Worm (Caenorhabditis elegans) whole organism, young adult: ENCODE measurements around the gene F45E1.2.

Source experiments
- C06A6.2 ChIP-seq: fragments of 200-800 bp; sonication (Bioruptor generic); conservative IDR thresholded peaks from 2 replicates; pipeline ENCODE4 v1.3.6; 2022; ENCODE audit warnings: missing genetic modification characterization, missing compliant biosample characterization
- C17E4.6 ChIP-seq: fragments of 200-800 bp; sonication (Bioruptor generic); IDR thresholded peaks from 2 replicates; pipeline ENCODE4 v1.3.6; 2022; ENCODE audit warnings: missing genetic modification reagents, missing genetic modification characterization, missing compliant biosample characterization
- F33H1.4 ChIP-seq: fragments of 200-800 bp; sonication (Bioruptor generic); IDR thresholded peaks from 2 replicates; pipeline ENCODE4 v1.3.6; 2022; ENCODE audit warnings: missing genetic modification reagents, missing genetic modification characterization, missing compliant biosample characterization
- F57A8.1 ChIP-seq: fragments of 200-800 bp; sonication (Bioruptor generic); optimal IDR thresholded peaks from 2 replicates; lab custom pipeline; 2018; ENCODE audit warnings: mild to moderate bottlenecking, missing genetic modification characterization, moderate library complexity, missing compliant biosample characterization
- K11D2.4 ChIP-seq: fragments of 200-800 bp; sonication (Bioruptor generic); IDR thresholded peaks from 2 replicates; pipeline ENCODE4 v1.3.6; 2022; ENCODE audit warnings: missing genetic modification reagents, missing genetic modification characterization, missing compliant biosample characterization
- K12H6.12 ChIP-seq: fragments of 200-800 bp; sonication (Bioruptor generic); optimal IDR thresholded peaks from 2 replicates; lab custom pipeline; 2018; ENCODE audit warnings: mild to moderate bottlenecking, missing genetic modification characterization, missing compliant biosample characterization
- T26A5.8 ChIP-seq: sonication (generic microtip); optimal IDR thresholded peaks from 2 replicates; lab custom pipeline; 2016; ENCODE audit warnings: missing genetic modification characterization, missing compliant biosample characterization
- Y53F4B.3 ChIP-seq: fragments of 200-800 bp; sonication (Bioruptor generic); IDR thresholded peaks from 2 replicates; pipeline ENCODE4 v1.3.6; 2022; ENCODE audit warnings: missing genetic modification reagents, missing genetic modification characterization, missing compliant biosample characterization
- Y67H2A.10 ChIP-seq: fragments of 200-800 bp; sonication (Bioruptor generic); conservative IDR thresholded peaks from 2 replicates; pipeline ENCODE4 v1.3.6; 2022; ENCODE audit warnings: missing genetic modification reagents, missing genetic modification characterization, missing compliant biosample characterization
- Y79H2A.3 ChIP-seq: fragments of 200-800 bp; sonication (Bioruptor generic); conservative IDR thresholded peaks from 2 replicates; pipeline ENCODE4 v1.3.6; 2022; ENCODE audit warnings: missing genetic modification reagents, missing genetic modification characterization, missing compliant biosample characterization
- ZK185.1 ChIP-seq: sonication (generic microtip); optimal IDR thresholded peaks from 2 replicates; lab custom pipeline; 2016; ENCODE audit warnings: mild to moderate bottlenecking, missing genetic modification characterization, missing compliant biosample characterization; ENCODE audit not compliant: poor library complexity, severe bottlenecking
- aptf-2 ChIP-seq: fragments of 200-800 bp; sonication (Bioruptor generic); conservative IDR thresholded peaks from 2 replicates; pipeline ENCODE4 v1.3.6; 2022; ENCODE audit warnings: missing genetic modification reagents, missing genetic modification characterization, missing compliant biosample characterization
- athp-1 ChIP-seq: sonication (generic microtip); optimal IDR thresholded peaks from 2 replicates; lab custom pipeline; 2017; ENCODE audit warnings: mild to moderate bottlenecking, missing genetic modification characterization, missing compliant biosample characterization
- attf-5 ChIP-seq: fragments of 200-800 bp; sonication (Bioruptor generic); optimal IDR thresholded peaks from 2 replicates; lab custom pipeline; 2018; ENCODE audit warnings: mild to moderate bottlenecking, missing genetic modification characterization, missing compliant biosample characterization
- attf-6 ChIP-seq: fragments of 200-800 bp; sonication (Bioruptor generic); IDR thresholded peaks from 2 replicates; pipeline ENCODE4 v1.3.6; 2022; ENCODE audit warnings: missing genetic modification reagents, missing genetic modification characterization, missing compliant biosample characterization
- bed-2 ChIP-seq: fragments of 200-800 bp; sonication (Bioruptor generic); IDR thresholded peaks from 2 replicates; pipeline ENCODE4 v1.3.6; 2022; ENCODE audit warnings: missing genetic modification reagents, missing genetic modification characterization, missing compliant biosample characterization
- ccch-3 ChIP-seq: fragments of 200-800 bp; sonication (Bioruptor generic); optimal IDR thresholded peaks from 2 replicates; lab custom pipeline; 2018; ENCODE audit warnings: mild to moderate bottlenecking, missing genetic modification characterization, missing compliant biosample characterization
- cebp-1 ChIP-seq, 2 experiments: fragments of 200-800 bp in 1 of 2; sonication (Bioruptor generic) in 1 of 2; sonication (generic microtip) in 1 of 2; IDR thresholded peaks in 1 of 2; optimal IDR thresholded peaks in 1 of 2; 2 replicates each; pipeline versions ENCODE4 v1.3.6 to Lab custom; 2017 to 2022; ENCODE audit warnings: missing compliant biosample characterization in 2 of 2, missing genetic modification characterization in 2 of 2, mild to moderate bottlenecking in 1 of 2, missing genetic modification reagents in 1 of 2, moderate library complexity in 1 of 2
- ceh-40 ChIP-seq: fragments of 200-800 bp; sonication (Bioruptor generic); IDR thresholded peaks from 2 replicates; pipeline ENCODE4 v1.3.6; 2022; ENCODE audit warnings: missing genetic modification characterization, missing compliant biosample characterization
- ceh-58 ChIP-seq: fragments of 200-800 bp; sonication (Bioruptor generic); IDR thresholded peaks from 2 replicates; pipeline ENCODE4 v1.3.6; 2022; ENCODE audit warnings: missing genetic modification characterization, missing compliant biosample characterization
- chd-7 ChIP-seq: sonication (generic microtip); optimal IDR thresholded peaks from 2 replicates; lab custom pipeline; 2016; ENCODE audit warnings: mild to moderate bottlenecking, missing genetic modification characterization, moderate library complexity, missing compliant biosample characterization
- egrh-3 ChIP-seq: fragments of 200-800 bp; sonication (Bioruptor generic); IDR thresholded peaks from 2 replicates; pipeline ENCODE4 v1.3.6; 2022; ENCODE audit warnings: missing genetic modification reagents, missing genetic modification characterization, missing compliant biosample characterization
- fkh-3 ChIP-seq: sonication (generic microtip); optimal IDR thresholded peaks from 2 replicates; lab custom pipeline; 2016; ENCODE audit warnings: mild to moderate bottlenecking, missing genetic modification characterization, missing compliant biosample characterization
- hmg-1.2 ChIP-seq: fragments of 200-800 bp; sonication (Bioruptor generic); IDR thresholded peaks from 2 replicates; pipeline ENCODE4 v1.3.6; 2022; ENCODE audit warnings: missing genetic modification reagents, missing genetic modification characterization, missing compliant biosample characterization
- hmg-20 ChIP-seq: fragments of 200-800 bp; sonication (Bioruptor generic); IDR thresholded peaks from 2 replicates; pipeline ENCODE4 v1.3.6; 2022; ENCODE audit warnings: missing genetic modification reagents, missing genetic modification characterization, missing compliant biosample characterization
- lin-26 ChIP-seq: fragments of 200-800 bp; sonication (Bioruptor generic); IDR thresholded peaks from 2 replicates; pipeline ENCODE4 v1.3.6; 2022; ENCODE audit warnings: missing genetic modification reagents, missing genetic modification characterization, missing compliant biosample characterization
- lin-54 ChIP-seq: fragments of 200-800 bp; sonication (Bioruptor generic); optimal IDR thresholded peaks from 2 replicates; lab custom pipeline; 2018; ENCODE audit warnings: mild to moderate bottlenecking, missing genetic modification characterization, missing compliant biosample characterization
- madf-10 ChIP-seq: sonication (generic microtip); optimal IDR thresholded peaks from 2 replicates; lab custom pipeline; 2016; ENCODE audit warnings: mild to moderate bottlenecking, missing genetic modification characterization, missing compliant biosample characterization
- madf-6 ChIP-seq: fragments of 200-800 bp; sonication (Bioruptor generic); IDR thresholded peaks from 2 replicates; pipeline ENCODE4 v1.3.6; 2022; ENCODE audit warnings: missing genetic modification reagents, missing genetic modification characterization, missing compliant biosample characterization
- madf-8 ChIP-seq: fragments of 200-800 bp; sonication (Bioruptor generic); conservative IDR thresholded peaks from 2 replicates; pipeline ENCODE4 v1.3.6; 2022; ENCODE audit warnings: missing genetic modification reagents, missing genetic modification characterization, missing compliant biosample characterization
- mxl-1 ChIP-seq: sonication (generic microtip); optimal IDR thresholded peaks from 2 replicates; lab custom pipeline; 2016; ENCODE audit warnings: missing genetic modification characterization, missing compliant biosample characterization
- nfya-1 ChIP-seq: sonication (generic microtip); optimal IDR thresholded peaks from 2 replicates; lab custom pipeline; 2017; ENCODE audit warnings: antibody characterized with exemption, missing compliant biosample characterization, missing genetic modification characterization, borderline replicate concordance; ENCODE audit not compliant: insufficient read depth
- nfya-2 ChIP-seq: fragments of 200-800 bp; sonication (Bioruptor generic); IDR thresholded peaks from 2 replicates; pipeline ENCODE4 v1.3.6; 2022; ENCODE audit warnings: missing genetic modification reagents, missing genetic modification characterization, missing compliant biosample characterization
- nhr-27 ChIP-seq: fragments of 200-800 bp; sonication (Bioruptor generic); optimal IDR thresholded peaks from 2 replicates; lab custom pipeline; 2018; ENCODE audit warnings: mild to moderate bottlenecking, missing genetic modification characterization, moderate library complexity, missing compliant biosample characterization
- pbrm-1 ChIP-seq: fragments of 200-800 bp; sonication (Bioruptor generic); IDR thresholded peaks from 2 replicates; pipeline ENCODE4 v1.3.6; 2022; ENCODE audit warnings: missing genetic modification reagents, missing genetic modification characterization, missing compliant biosample characterization
- snpc-1.1 ChIP-seq: sonication (generic microtip); optimal IDR thresholded peaks from 2 replicates; lab custom pipeline; 2017; ENCODE audit warnings: missing genetic modification characterization, mild to moderate bottlenecking, missing compliant biosample characterization, antibody characterized with exemption, moderate library complexity, missing genotype, missing genetic modification reagents; ENCODE audit not compliant: insufficient read depth
- snpc-3.4 ChIP-seq: sonication (generic microtip); optimal IDR thresholded peaks from 2 replicates; lab custom pipeline; 2017; ENCODE audit warnings: missing genetic modification characterization, mild to moderate bottlenecking, missing compliant biosample characterization, antibody characterized with exemption, moderate library complexity, missing genotype, missing genetic modification reagents
- snpc-4 ChIP-seq, 5 experiments: fragments of 150-350 bp in 1 of 5; sonication (generic microtip) in 4 of 5; optimal IDR thresholded peaks; 2 replicates each; lab custom pipeline; 2014 to 2018; ENCODE audit warnings: missing genetic modification characterization in 5 of 5, missing biosample characterization in 3 of 5, antibody characterized with exemption in 2 of 5, mild to moderate bottlenecking in 2 of 5, missing compliant biosample characterization in 2 of 5, missing genotype in 2 of 5, moderate library complexity in 2 of 5, missing genetic modification reagents in 1 of 5
- sptf-2 ChIP-seq: fragments of 200-800 bp; sonication (Bioruptor generic); optimal IDR thresholded peaks from 2 replicates; lab custom pipeline; 2018; ENCODE audit warnings: mild to moderate bottlenecking, missing genetic modification characterization, missing compliant biosample characterization
- tlf-1 ChIP-seq: fragments of 200-800 bp; sonication (Bioruptor generic); optimal IDR thresholded peaks from 2 replicates; lab custom pipeline; 2018; ENCODE audit warnings: mild to moderate bottlenecking, missing genetic modification characterization, missing compliant biosample characterization
- unc-62 ChIP-seq: fragments of 150-350 bp; optimal IDR thresholded peaks from 2 replicates; lab custom pipeline; 2014; ENCODE audit warnings: missing biosample characterization, missing genetic modification reagents, missing genetic modification characterization
- zim-3 ChIP-seq: sonication (generic microtip); optimal IDR thresholded peaks from 2 replicates; lab custom pipeline; 2017; ENCODE audit warnings: mild to moderate bottlenecking, missing genetic modification characterization, moderate library complexity, missing compliant biosample characterization
- ztf-22 ChIP-seq: fragments of 200-800 bp; sonication (Bioruptor generic); optimal IDR thresholded peaks from 2 replicates; lab custom pipeline; 2018; ENCODE audit warnings: mild to moderate bottlenecking, missing genetic modification characterization, moderate library complexity, missing compliant biosample characterization
- ztf-28 ChIP-seq: fragments of 200-800 bp; sonication (Bioruptor generic); IDR thresholded peaks from 2 replicates; pipeline ENCODE4 v1.3.6; 2022; ENCODE audit warnings: missing genetic modification reagents, missing genetic modification characterization, missing compliant biosample characterization
- ztf-6 ChIP-seq: fragments of 200-800 bp; sonication (Bioruptor generic); IDR thresholded peaks from 2 replicates; pipeline ENCODE4 v1.3.6; 2022; ENCODE audit warnings: missing genetic modification reagents, missing genetic modification characterization, missing compliant biosample characterization

The F45E1.2 gene

ce11 chrX:8036219-8036883, 32.8 kb downstream of the F45E1.2 start (continued):
- TF ChIP-seq madf-8, result no peak
- TF ChIP-seq egrh-3 (GFP tag; lab: Robert Waterston, UW), result peak; percentile 66
- peak; percentile 34 for TF ChIP-seq snpc-1.1
- peak; percentile 89 for TF ChIP-seq pbrm-1 (GFP tag; lab: Robert Waterston, UW)
- no peak; the same call in none of the 2 replicates for TF ChIP-seq F33H1.4 (GFP tag; lab: Robert Waterston, UW)
- peak; percentile 14 for TF ChIP-seq sptf-2 (GFP tag; lab: Kevin White, UChicago)
- peak; percentile 97 for TF ChIP-seq lin-26 (GFP tag; lab: Robert Waterston, UW)
- peak; percentile 49 for TF ChIP-seq madf-6
- TF ChIP-seq K12H6.12 (tag; lab: Kevin White, UChicago), result peak; percentile 95
- peak; percentile 74 for TF ChIP-seq attf-5 (GFP tag; lab: Kevin White, UChicago)
- no peak for TF ChIP-seq Y79H2A.3 (GFP tag; lab: Robert Waterston, UW)
- no peak for TF ChIP-seq Y67H2A.10
- TF ChIP-seq hmg-1.2 (GFP tag; lab: Robert Waterston, UW), result peak; percentile 75
- TF ChIP-seq snpc-3.4 (tag; lab: Kevin White, UChicago), result peak; percentile 45
- peak; percentile 57; the same call in 1 of the 2 replicates for TF ChIP-seq Y53F4B.3 (GFP tag; lab: Robert Waterston, UW)
- peak; percentile 85 for TF ChIP-seq ceh-40
- peak; percentile 85 for TF ChIP-seq athp-1 (tag; lab: Kevin White, UChicago)
- peak; percentile 96 for TF ChIP-seq chd-7 (tag; lab: Kevin White, UChicago)
- peak; percentile 88 for TF ChIP-seq lin-54 (GFP tag; lab: Kevin White, UChicago)
- TF ChIP-seq unc-62 (GFP tag; lab: Kevin White, UChicago), result peak; percentile 60
- TF ChIP-seq K11D2.4, result peak; percentile 98
- TF ChIP-seq aptf-2 (GFP tag; lab: Robert Waterston, UW), result no peak
- TF ChIP-seq snpc-4 (GFP tag; optimal IDR thresholded peaks at IDR 0.05; lab: Kevin White, UChicago), result peak; percentile 68
- peak; percentile 69 to 87 (median 81) for TF ChIP-seq snpc-4 (tag; optimal IDR thresholded peaks at IDR 0.05; lab: Kevin White, UChicago)
- TF ChIP-seq C17E4.6 (GFP tag; lab: Robert Waterston, UW), result peak; percentile 55
- TF ChIP-seq ztf-22, result peak; percentile 95
- TF ChIP-seq C06A6.2, result peak; percentile 97
- peak; percentile 36 for TF ChIP-seq fkh-3 (tag; lab: Kevin White, UChicago)
- TF ChIP-seq nfya-1 (tag; lab: Kevin White, UChicago), result no peak
- peak; percentile 45; the same call in 1 of the 2 replicates for TF ChIP-seq bed-2
- TF ChIP-seq tlf-1, result peak; percentile 97
- peak; percentile 83 for TF ChIP-seq mxl-1 (tag; lab: Kevin White, UChicago)
- peak; percentile 60 for TF ChIP-seq T26A5.8 (tag; lab: Kevin White, UChicago)
- TF ChIP-seq ztf-28 (GFP tag; lab: Robert Waterston, UW), result peak; percentile 87
- TF ChIP-seq ceh-58 (GFP tag; lab: Robert Waterston, UW), result 0 out of 2 replicates have a peak, but pooled peaks have one; percentile 45
- TF ChIP-seq cebp-1 (GFP tag; IDR thresholded peaks at IDR 0.05; lab: Robert Waterston, UW), result peak; percentile 67
- TF ChIP-seq cebp-1 (tag; optimal IDR thresholded peaks at IDR 0.05; lab: Kevin White, UChicago), result peak; percentile 97
- TF ChIP-seq ccch-3 (GFP tag; lab: Kevin White, UChicago), result peak; percentile 91
- peak; percentile 60 for TF ChIP-seq nhr-27 (tag; lab: Kevin White, UChicago)
- TF ChIP-seq hmg-20, result peak; percentile 94
- peak; percentile 49 for TF ChIP-seq F57A8.1 (GFP tag; lab: Kevin White, UChicago)
- TF ChIP-seq nfya-2 (GFP tag; lab: Robert Waterston, UW), result no peak
- TF ChIP-seq attf-6 (GFP tag; lab: Robert Waterston, UW), result peak; percentile 64; the same call in 1 of the 2 replicates
- peak; percentile 97 for TF ChIP-seq ZK185.1 (tag; lab: Kevin White, UChicago)
- peak; percentile 84 for TF ChIP-seq ztf-6 (GFP tag; lab: Robert Waterston, UW)
- TF ChIP-seq zim-3, result peak; percentile 85
- TF ChIP-seq madf-10 (tag; lab: Kevin White, UChicago), result peak; percentile 96
